Fruit fly (Drosophila melanogaster): ENCODE measurements around the gene Pus7.
A peak's percentile ranks its signal among the peaks of the same experiment; 100 is the strongest.

The Pus7 gene

dm6 chr3L:8524816-8525625 lies 15.2 kb downstream of the Pus7 start, which contains the start of the genes GstO1 and foi (continued):
- TF ChIP-seq B-H1 (GFP tag; IDR thresholded peaks at IDR 0.05) (no peak), prd (optimal IDR thresholded peaks at IDR 0.05) (no peak), prd (GFP tag; IDR thresholded peaks at IDR 0.05) (0 out of 3 replicates have a peak, but pooled peaks have one; percentile 27), Fer1 (GFP tag; optimal IDR thresholded peaks at IDR 0.05) (peak; percentile 16), unpg (GFP tag; optimal IDR thresholded peaks at IDR 0.05) (no peak), CG15269 (tag; optimal IDR thresholded peaks at IDR 0.05) (peak; percentile 3), Six4 (GFP tag; optimal IDR thresholded peaks at IDR 0.05) (no peak), gcm (GFP tag; optimal IDR thresholded peaks at IDR 0.05) (no peak), row (GFP tag; IDR thresholded peaks at IDR 0.05) (peak; percentile 76), MESR4 (GFP tag; optimal IDR thresholded peaks at IDR 0.05) (peak; percentile 77), Tbp (GFP tag; optimal IDR thresholded peaks at IDR 0.05) (no peak), CG12769 (tag; optimal IDR thresholded peaks at IDR 0.05) (no peak), CG4328 (GFP tag; optimal IDR thresholded peaks at IDR 0.05) (no peak), CG1233 (GFP tag; optimal IDR thresholded peaks at IDR 0.05) (no peak), CG11247 (GFP tag; IDR thresholded peaks at IDR 0.05) (peak; percentile 54), CG12155 (GFP tag; optimal IDR thresholded peaks at IDR 0.05) (peak; percentile 29), luna (GFP tag; optimal IDR thresholded peaks at IDR 0.05) (no peak), sim (GFP tag; IDR thresholded peaks at IDR 0.05) (no peak), CG1647 (GFP tag; optimal IDR thresholded peaks at IDR 0.05) (no peak), mam (GFP tag; optimal IDR thresholded peaks at IDR 0.05) (peak; percentile 41), ci (GFP tag; IDR thresholded peaks at IDR 0.05) (peak; percentile 66; the same call in 2 of the 3 replicates), jigr1 (GFP tag; IDR thresholded peaks at IDR 0.05) (no peak), mirr (GFP tag; optimal IDR thresholded peaks at IDR 0.05) (peak; percentile 2), CG12744 (GFP tag; optimal IDR thresholded peaks at IDR 0.05) (no peak), CG17186 (GFP tag; optimal IDR thresholded peaks at IDR 0.05) (peak; percentile 18), Blimp-1 (GFP tag; optimal IDR thresholded peaks at IDR 0.05) (no peak), zf30C (GFP tag; optimal IDR thresholded peaks at IDR 0.05) (no peak), bigmax (GFP tag; optimal IDR thresholded peaks at IDR 0.05) (peak; percentile 84), ATbp (GFP tag; optimal IDR thresholded peaks at IDR 0.05) (no peak), ap (GFP tag; IDR thresholded peaks at IDR 0.05) (0 out of 2 replicates have a peak, but pooled peaks have one; percentile 10), bowl (GFP tag; IDR thresholded peaks at IDR 0.05) (no peak), Hsf (GFP tag; optimal IDR thresholded peaks at IDR 0.05) (peak; percentile 3), eyg (GFP tag; optimal IDR thresholded peaks at IDR 0.05) (no peak), CG8924 (tag; optimal IDR thresholded peaks at IDR 0.05) (peak; percentile 90), rib (GFP tag; IDR thresholded peaks at IDR 0.05) (peak; percentile 43; the same call in 1 of the 2 replicates), CG7839 (tag; optimal IDR thresholded peaks at IDR 0.05) (peak; percentile 7), Med (GFP tag) (peak; percentile 83), CG11560 (tag; IDR thresholded peaks at IDR 0.05) (peak; percentile 86), Gug (GFP tag; IDR thresholded peaks at IDR 0.05) (peak; percentile 47; the same call in 1 of the 4 replicates), hkb (optimal IDR thresholded peaks at IDR 0.05) (no peak), hkb (GFP tag; IDR thresholded peaks at IDR 0.05) (peak; percentile 53), tll (GFP tag; optimal IDR thresholded peaks at IDR 0.05) (no peak), p53 (GFP tag; optimal IDR thresholded peaks at IDR 0.05) (no peak), CG10267 (tag; optimal IDR thresholded peaks at IDR 0.05) (peak; percentile 58), CG30431 (GFP tag; optimal IDR thresholded peaks at IDR 0.05) (no peak), dm (GFP tag; optimal IDR thresholded peaks at IDR 0.05) (peak; percentile 40), CG2120 (GFP tag; optimal IDR thresholded peaks at IDR 0.05) (peak; percentile 56), CkIIα-i1 (GFP tag; IDR thresholded peaks at IDR 0.05) (no peak), CG7963 (GFP tag; IDR thresholded peaks at IDR 0.05; ENCODE audit: partially characterized antibody) (peak; percentile 100), lilli (GFP tag; optimal IDR thresholded peaks at IDR 0.05) (peak; percentile 40)

Data from whole organism, embryonic.